Worm (Caenorhabditis elegans): ENCODE data around the gene srh-41.

DNA sequence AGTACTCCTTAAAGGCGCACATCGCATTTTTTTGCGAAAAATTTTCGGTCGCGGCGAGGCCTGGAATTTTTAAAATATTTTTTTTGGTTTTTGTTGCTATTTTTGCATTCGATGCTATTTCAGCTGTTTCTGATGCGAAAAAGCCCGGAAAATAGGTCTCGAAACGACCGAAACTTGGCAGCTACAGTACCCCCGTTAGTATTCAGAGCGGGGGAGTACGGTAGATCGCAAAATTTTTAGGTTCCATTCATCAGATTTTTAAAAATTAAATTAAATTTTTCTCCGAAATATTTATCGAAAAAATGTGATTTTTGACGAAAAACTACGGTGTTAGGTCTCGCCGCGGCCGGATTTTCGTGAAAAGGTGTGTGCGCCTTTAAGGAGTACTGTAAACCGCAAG lies 31.3 kb downstream of the srh-41 start:
- TF ChIP-seq W03F9.2 (tag; optimal IDR thresholded peaks at IDR 0.05) = no peak
- TF ChIP-seq him-1 (tag; optimal IDR thresholded peaks at IDR 0.05) = no peak

All from whole organism, L4/young adult.